Worm (Caenorhabditis elegans) whole organism, young adult: ENCODE results near the gene F54H5.5.
A peak's percentile ranks its signal among the peaks of the same experiment; 100 is the strongest.

Source experiments
- B0019.2 ChIP-seq: fragments of 200-800 bp; sonication (Bioruptor generic); conservative IDR thresholded peaks from 2 replicates; pipeline ENCODE4 v1.3.6; 2022; ENCODE audit warnings: missing genetic modification reagents, missing genetic modification characterization, missing compliant biosample characterization
- B0035.1 ChIP-seq: sonication (generic microtip); optimal IDR thresholded peaks from 2 replicates; lab custom pipeline; 2016; ENCODE audit warnings: missing genetic modification characterization, mild to moderate bottlenecking, missing compliant biosample characterization, missing genotype, missing genetic modification reagents
- B0261.1 ChIP-seq: sonication (generic microtip); optimal IDR thresholded peaks from 2 replicates; lab custom pipeline; 2016; ENCODE audit warnings: mild to moderate bottlenecking, missing genetic modification characterization, moderate library complexity, missing compliant biosample characterization
- B0336.3 ChIP-seq: fragments of 200-800 bp; sonication (Bioruptor generic); IDR thresholded peaks from 2 replicates; pipeline ENCODE4 v1.3.6; 2022; ENCODE audit warnings: missing genetic modification characterization, missing compliant biosample characterization
- C06A6.2 ChIP-seq: fragments of 200-800 bp; sonication (Bioruptor generic); conservative IDR thresholded peaks from 2 replicates; pipeline ENCODE4 v1.3.6; 2022; ENCODE audit warnings: missing genetic modification characterization, missing compliant biosample characterization
- D2030.7 ChIP-seq: fragments of 200-800 bp; sonication (Bioruptor generic); IDR thresholded peaks from 2 replicates; pipeline ENCODE4 v1.3.6; 2022; ENCODE audit warnings: missing genetic modification reagents, missing genetic modification characterization, missing compliant biosample characterization
- F23B12.7 ChIP-seq: sonication (generic microtip); optimal IDR thresholded peaks from 2 replicates; lab custom pipeline; 2017; ENCODE audit warnings: missing genetic modification characterization, mild to moderate bottlenecking, missing compliant biosample characterization, antibody characterized with exemption, moderate library complexity; ENCODE audit not compliant: insufficient read depth
- F57C9.4 ChIP-seq: sonication (generic microtip); optimal IDR thresholded peaks from 2 replicates; lab custom pipeline; 2017; ENCODE audit warnings: mild to moderate bottlenecking, missing genetic modification characterization, missing compliant biosample characterization
- K11D2.4 ChIP-seq: fragments of 200-800 bp; sonication (Bioruptor generic); IDR thresholded peaks from 2 replicates; pipeline ENCODE4 v1.3.6; 2022; ENCODE audit warnings: missing genetic modification reagents, missing genetic modification characterization, missing compliant biosample characterization
- Y53F4B.3 ChIP-seq: fragments of 200-800 bp; sonication (Bioruptor generic); IDR thresholded peaks from 2 replicates; pipeline ENCODE4 v1.3.6; 2022; ENCODE audit warnings: missing genetic modification reagents, missing genetic modification characterization, missing compliant biosample characterization
- Y53G8AR.9 ChIP-seq: fragments of 200-800 bp; sonication (Bioruptor generic); conservative IDR thresholded peaks from 2 replicates; pipeline ENCODE4 v1.3.6; 2022; ENCODE audit warnings: missing genetic modification reagents, missing genetic modification characterization, missing compliant biosample characterization
- Y95B8A.8 ChIP-seq: fragments of 200-800 bp; sonication (Bioruptor generic); IDR thresholded peaks from 2 replicates; pipeline ENCODE4 v1.3.6; 2022; ENCODE audit warnings: missing genetic modification reagents, missing genetic modification characterization, missing compliant biosample characterization
- aptf-3 ChIP-seq: fragments of 200-800 bp; sonication (Bioruptor generic); IDR thresholded peaks from 2 replicates; pipeline ENCODE4 v1.3.6; 2022; ENCODE audit warnings: missing genetic modification characterization, missing compliant biosample characterization
- atf-7 ChIP-seq: sonication (generic microtip); optimal IDR thresholded peaks from 2 replicates; lab custom pipeline; 2017; ENCODE audit warnings: mild to moderate bottlenecking, missing genetic modification characterization, missing compliant biosample characterization
- bed-1 ChIP-seq: fragments of 200-800 bp; sonication (Bioruptor generic); IDR thresholded peaks from 2 replicates; pipeline ENCODE4 v1.3.6; 2022; ENCODE audit warnings: missing genetic modification reagents, missing genetic modification characterization, missing compliant biosample characterization
- die-1 ChIP-seq: sonication (generic microtip); optimal IDR thresholded peaks from 2 replicates; lab custom pipeline; 2016; ENCODE audit warnings: missing genotype, mild to moderate bottlenecking, missing genetic modification characterization, missing compliant biosample characterization
- dox-1 ChIP-seq: fragments of 200-800 bp; sonication (Bioruptor generic); IDR thresholded peaks from 2 replicates; pipeline ENCODE4 v1.3.6; 2022; ENCODE audit warnings: missing genetic modification reagents, missing genetic modification characterization, missing compliant biosample characterization
- egl-44 ChIP-seq: fragments of 200-800 bp; sonication (Bioruptor generic); IDR thresholded peaks from 2 replicates; pipeline ENCODE4 v1.3.6; 2022; ENCODE audit warnings: missing genetic modification reagents, missing genetic modification characterization, missing compliant biosample characterization
- ekl-4 ChIP-seq: fragments of 200-800 bp; sonication (Bioruptor generic); IDR thresholded peaks from 2 replicates; pipeline ENCODE4 v1.3.6; 2022; ENCODE audit warnings: missing genetic modification reagents, missing genetic modification characterization, missing compliant biosample characterization
- gei-17 ChIP-seq: fragments of 200-800 bp; sonication (Bioruptor generic); optimal IDR thresholded peaks from 2 replicates; lab custom pipeline; 2018; ENCODE audit warnings: mild to moderate bottlenecking, missing genetic modification characterization, missing compliant biosample characterization
- hsf-1 ChIP-seq: fragments of 200-800 bp; sonication (Bioruptor generic); IDR thresholded peaks from 2 replicates; pipeline ENCODE4 v1.3.6; 2022; ENCODE audit warnings: missing genetic modification reagents, missing genetic modification characterization, missing compliant biosample characterization
- lag-1 ChIP-seq: fragments of 200-800 bp; sonication (Bioruptor generic); IDR thresholded peaks from 2 replicates; pipeline ENCODE4 v1.3.6; 2022; ENCODE audit warnings: missing genetic modification reagents, missing genetic modification characterization, missing compliant biosample characterization
- let-526 ChIP-seq: fragments of 200-800 bp; sonication (Bioruptor generic); IDR thresholded peaks from 2 replicates; pipeline ENCODE4 v1.3.6; 2022; ENCODE audit warnings: missing genetic modification reagents, missing genetic modification characterization, missing compliant biosample characterization
- let-607 ChIP-seq, 2 experiments: fragments of 200-800 bp in 1 of 2; sonication (Bioruptor generic) in 1 of 2; sonication (generic microtip) in 1 of 2; optimal IDR thresholded peaks; 2 replicates each; lab custom pipeline; 2016 to 2018; ENCODE audit warnings: mild to moderate bottlenecking in 2 of 2, missing compliant biosample characterization in 2 of 2, missing genetic modification characterization in 2 of 2, moderate library complexity in 2 of 2, missing genotype in 1 of 2
- lin-40 ChIP-seq: sonication (generic microtip); optimal IDR thresholded peaks from 2 replicates; lab custom pipeline; 2016; ENCODE audit warnings: missing genetic modification characterization, mild to moderate bottlenecking, missing compliant biosample characterization, missing genotype, missing genetic modification reagents
- madf-10 ChIP-seq: sonication (generic microtip); optimal IDR thresholded peaks from 2 replicates; lab custom pipeline; 2016; ENCODE audit warnings: mild to moderate bottlenecking, missing genetic modification characterization, missing compliant biosample characterization
- nfya-1 ChIP-seq: sonication (generic microtip); optimal IDR thresholded peaks from 2 replicates; lab custom pipeline; 2017; ENCODE audit warnings: antibody characterized with exemption, missing compliant biosample characterization, missing genetic modification characterization, borderline replicate concordance; ENCODE audit not compliant: insufficient read depth
- nfya-2 ChIP-seq: fragments of 200-800 bp; sonication (Bioruptor generic); IDR thresholded peaks from 2 replicates; pipeline ENCODE4 v1.3.6; 2022; ENCODE audit warnings: missing genetic modification reagents, missing genetic modification characterization, missing compliant biosample characterization
- nhr-80 ChIP-seq: sonication (generic microtip); optimal IDR thresholded peaks from 2 replicates; lab custom pipeline; 2016; ENCODE audit warnings: missing genetic modification characterization, missing compliant biosample characterization
- pbrm-1 ChIP-seq: fragments of 200-800 bp; sonication (Bioruptor generic); IDR thresholded peaks from 2 replicates; pipeline ENCODE4 v1.3.6; 2022; ENCODE audit warnings: missing genetic modification reagents, missing genetic modification characterization, missing compliant biosample characterization
- snpc-3.4 ChIP-seq: sonication (generic microtip); optimal IDR thresholded peaks from 2 replicates; lab custom pipeline; 2017; ENCODE audit warnings: missing genetic modification characterization, mild to moderate bottlenecking, missing compliant biosample characterization, antibody characterized with exemption, moderate library complexity, missing genotype, missing genetic modification reagents
- sptf-2 ChIP-seq: fragments of 200-800 bp; sonication (Bioruptor generic); optimal IDR thresholded peaks from 2 replicates; lab custom pipeline; 2018; ENCODE audit warnings: mild to moderate bottlenecking, missing genetic modification characterization, missing compliant biosample characterization
- zfh-2 ChIP-seq: fragments of 200-800 bp; sonication (Bioruptor generic); conservative IDR thresholded peaks from 2 replicates; pipeline ENCODE4 v1.3.6; 2022; ENCODE audit warnings: missing genetic modification reagents, missing genetic modification characterization, missing compliant biosample characterization
- ztf-18 ChIP-seq: sonication (generic microtip); optimal IDR thresholded peaks from 2 replicates; lab custom pipeline; 2016; ENCODE audit warnings: missing genotype, mild to moderate bottlenecking, missing genetic modification characterization, missing compliant biosample characterization
- ztf-26 ChIP-seq: sonication (generic microtip); optimal IDR thresholded peaks from 2 replicates; lab custom pipeline; 2017; ENCODE audit warnings: missing genetic modification characterization, missing compliant biosample characterization
- ztf-3 ChIP-seq: fragments of 200-800 bp; sonication (Bioruptor generic); optimal IDR thresholded peaks from 2 replicates; lab custom pipeline; 2018; ENCODE audit warnings: mild to moderate bottlenecking, missing genetic modification characterization, missing compliant biosample characterization

F54H5.5 gene

DNA sequence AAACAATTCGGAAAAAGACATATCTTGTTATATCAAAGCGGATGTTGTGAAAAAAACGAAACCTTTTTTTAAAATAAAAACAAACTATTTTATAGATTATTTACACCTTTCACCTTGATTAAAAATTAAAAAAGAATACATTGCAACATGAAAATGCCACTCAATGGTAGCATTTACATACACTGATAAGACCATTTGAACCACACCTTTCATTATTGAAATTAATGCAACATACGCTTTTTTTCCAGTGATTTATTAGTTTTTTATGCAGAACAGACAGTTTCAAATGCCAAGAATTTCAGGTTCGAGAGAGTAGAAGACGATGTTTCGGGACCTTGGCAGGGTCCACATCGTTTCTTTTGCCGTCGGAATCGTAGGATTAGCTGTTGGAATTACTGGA is 39.5 kb upstream of the F54H5.5 start, which contains the start of gene T19D12.1:
TSS of gene T19D12.1 (plus strand) at position 301 of the 400 bp plus-strand sequence.
- TF ChIP-seq B0261.1 (tag; lab: Kevin White, UChicago) (no peak), madf-10 (no peak), snpc-3.4 (tag; lab: Kevin White, UChicago) (no peak), F23B12.7 (no peak), lin-40 (no peak), egl-44 (GFP tag; lab: Robert Waterston, UW) (no peak), bed-1 (GFP tag; lab: Robert Waterston, UW) (no peak), nfya-1 (tag; lab: Kevin White, UChicago) (no peak), nfya-2 (GFP tag; lab: Robert Waterston, UW) (no peak), Y53F4B.3 (GFP tag; lab: Robert Waterston, UW) (no peak), K11D2.4 (no peak), let-607 (tag; optimal IDR thresholded peaks at IDR 0.05; lab: Kevin White, UChicago) (no peak), zfh-2 (no peak)

DNA sequence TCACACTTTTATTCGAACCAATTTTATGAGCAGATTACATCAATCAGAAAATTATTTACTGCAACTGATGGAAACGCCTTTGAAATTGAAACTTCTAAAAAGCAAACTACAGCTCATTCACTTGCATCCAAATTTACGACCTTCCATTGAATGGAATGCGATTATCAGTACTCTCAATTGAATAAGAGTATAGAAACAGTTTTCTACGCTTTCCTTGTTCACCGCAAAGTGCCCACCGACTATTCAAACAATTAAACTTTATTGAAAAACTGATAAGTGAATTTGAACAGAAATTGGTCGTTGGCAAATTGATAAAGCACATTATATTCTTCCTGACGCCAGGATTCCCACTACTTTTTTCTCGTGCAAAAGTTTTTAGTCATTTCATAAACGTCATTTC is 38.8 kb upstream of the F54H5.5 start:
- TF ChIP-seq nhr-80 (peak; percentile 79), B0019.2 (GFP tag; lab: Robert Waterston, UW) (no peak), nfya-1 (tag; lab: Kevin White, UChicago) (no peak)
- TF ChIP-seq, all 124 proteins: peak for 1

DNA sequence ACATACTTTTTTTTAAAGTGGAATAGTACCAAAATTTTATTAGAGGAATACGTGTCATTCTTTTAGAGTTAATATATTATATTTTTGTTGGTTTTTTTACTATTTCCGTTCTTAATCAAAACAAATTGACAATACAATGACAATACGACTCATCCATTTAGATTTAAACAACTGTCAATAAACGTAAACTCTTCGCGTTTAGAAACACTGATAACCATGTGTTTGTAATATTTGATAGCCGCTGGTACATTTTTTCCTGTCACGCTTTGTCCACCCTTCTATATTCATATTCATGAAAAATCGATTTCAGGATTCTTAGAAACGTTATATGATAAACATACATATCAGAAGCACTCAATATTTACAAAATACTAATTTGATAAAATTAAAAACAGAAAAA is 36.7 kb upstream of the F54H5.5 start:
- TF ChIP-seq nhr-80 = peak; percentile 41
- TF ChIP-seq lag-1 (GFP tag; lab: Robert Waterston, UW) = no peak

DNA sequence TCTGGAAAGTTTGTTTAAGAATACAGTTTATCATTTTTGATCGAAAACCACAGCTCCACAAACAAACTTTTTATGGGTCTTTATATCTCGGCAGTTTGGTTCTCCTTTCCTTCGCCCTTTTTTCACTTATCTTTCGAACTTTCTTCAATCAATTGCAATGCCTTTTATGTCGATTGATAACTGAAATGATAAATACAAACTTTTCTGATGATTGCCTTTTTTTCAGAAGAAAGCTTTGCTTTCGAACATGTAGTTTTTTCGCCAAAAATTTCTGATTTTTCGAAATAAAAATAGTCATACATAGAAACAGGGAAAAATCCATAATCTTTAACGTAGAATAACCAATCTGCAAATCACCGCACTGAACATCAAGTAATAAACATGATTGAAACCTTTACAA is 34.1 kb upstream of the F54H5.5 start, which contains the start of gene T19D12.2:
TSS of gene T19D12.2 (plus strand) at position 125 of the 400 bp plus-strand sequence.
- no peak for TF ChIP-seq B0336.3 (GFP tag; lab: Robert Waterston, UW)
- peak; percentile 53 for TF ChIP-seq nhr-80
- TF ChIP-seq gei-17 = no peak
- TF ChIP-seq ekl-4 = no peak
- no peak for TF ChIP-seq dox-1 (GFP tag; lab: Robert Waterston, UW)

DNA sequence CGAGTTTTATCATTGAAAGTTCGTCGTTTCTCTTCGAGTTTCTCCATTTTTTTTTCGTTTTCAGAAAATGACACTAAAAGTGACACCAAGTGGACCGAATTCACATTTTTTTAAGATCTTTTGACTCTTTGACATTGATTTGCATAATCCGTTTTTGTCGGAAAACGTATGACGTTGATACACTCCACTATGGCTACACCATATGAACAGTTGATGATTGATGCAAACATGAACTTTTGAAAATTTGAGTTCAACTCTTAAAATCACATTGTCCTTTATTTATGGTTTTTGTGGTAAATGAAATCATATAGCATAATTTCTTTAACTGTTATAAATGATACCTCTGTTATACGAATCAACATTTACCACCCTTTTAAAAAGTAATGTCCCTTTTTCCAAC is 31.7 kb upstream of the F54H5.5 start, which contains the start of gene T19D12.10:
TSS of gene T19D12.10 (minus strand) at position 101 of the 400 bp plus-strand sequence.
- no peak for TF ChIP-seq hsf-1 (GFP tag; lab: Robert Waterston, UW)
- TF ChIP-seq ztf-18 (tag; lab: Kevin White, UChicago) = no peak
- no peak for TF ChIP-seq let-526
- TF ChIP-seq Y53G8AR.9 (GFP tag; lab: Robert Waterston, UW) = no peak
- TF ChIP-seq D2030.7 (GFP tag; lab: Robert Waterston, UW) = no peak
- no peak for TF ChIP-seq zfh-2
- no peak for TF ChIP-seq B0035.1 (tag; lab: Kevin White, UChicago)
- no peak for TF ChIP-seq ztf-3 (GFP tag; lab: Kevin White, UChicago)
- no peak for TF ChIP-seq aptf-3
- TF ChIP-seq pbrm-1 (GFP tag; lab: Robert Waterston, UW) = no peak
- no peak for TF ChIP-seq atf-7 (tag; lab: Kevin White, UChicago)
- no peak for TF ChIP-seq C06A6.2 (GFP tag; lab: Robert Waterston, UW)
- no peak for TF ChIP-seq F57C9.4 (tag; lab: Kevin White, UChicago)
- TF ChIP-seq sptf-2 (GFP tag; lab: Kevin White, UChicago) = no peak
- TF ChIP-seq ztf-26 (tag; lab: Kevin White, UChicago) = no peak
- no peak for TF ChIP-seq die-1 (tag; lab: Kevin White, UChicago)
- TF ChIP-seq Y95B8A.8 (GFP tag; lab: Robert Waterston, UW) = no peak
